Fruit fly (Drosophila melanogaster) whole organism, embryonic: ENCODE measurements around the gene CG11149.

ENCODE experiments used
- BEAF-32 ChIP-seq: fragments of 200-800 bp; sonication (Bioruptor generic); optimal IDR thresholded peaks from 3 replicates; lab custom pipeline; 2017; ENCODE audit warnings: missing biosample characterization, missing genetic modification characterization, mild to moderate bottlenecking, moderate library complexity, missing genetic modification reagents
- Bgb ChIP-seq: fragments of 200-800 bp; sonication (Bioruptor generic); IDR thresholded peaks from 2 replicates; pipeline ENCODE4 v1.3.6; 2022; ENCODE audit warnings: missing biosample characterization, missing genetic modification characterization; ENCODE audit not compliant: partially characterized antibody
- CG10431 ChIP-seq: fragments of 200-800 bp; sonication (Bioruptor generic); optimal IDR thresholded peaks from 3 replicates; lab custom pipeline; 2018; ENCODE audit warnings: missing biosample characterization, mild to moderate bottlenecking, missing genetic modification characterization
- CG10959 ChIP-seq: fragments of 200-800 bp; sonication (Bioruptor generic); IDR thresholded peaks from 2 replicates; pipeline ENCODE4 v1.3.6; 2022; ENCODE audit warnings: missing biosample characterization, missing genetic modification characterization
- CG11398 ChIP-seq: fragments of 200-800 bp; sonication (Bioruptor generic); optimal IDR thresholded peaks from 2 replicates; lab custom pipeline; 2016; ENCODE audit warnings: missing biosample characterization, missing genetic modification characterization
- CG11456 ChIP-seq: fragments of 200-800 bp; sonication (Bioruptor generic); IDR thresholded peaks from 3 replicates; pipeline ENCODE4 v1.3.6; 2022; ENCODE audit warnings: missing biosample characterization, missing genetic modification characterization
- CG11695 ChIP-seq: fragments of 200-800 bp; sonication (Bioruptor generic); IDR thresholded peaks from 3 replicates; pipeline ENCODE4 v1.3.6; 2022; ENCODE audit warnings: missing biosample characterization, missing genetic modification characterization
- CG13894 ChIP-seq: fragments of 200-800 bp; sonication (Bioruptor generic); optimal IDR thresholded peaks from 3 replicates; lab custom pipeline; 2018; ENCODE audit warnings: missing biosample characterization, mild to moderate bottlenecking, missing genetic modification characterization, moderate library complexity
- CG15696 ChIP-seq: fragments of 200-800 bp; sonication (Bioruptor generic); optimal IDR thresholded peaks from 2 replicates; lab custom pipeline; 2019; ENCODE audit warnings: missing biosample characterization, mild to moderate bottlenecking, missing genetic modification characterization, moderate library complexity
- CG1647 ChIP-seq: fragments of 200-800 bp; sonication (Bioruptor generic); optimal IDR thresholded peaks from 3 replicates; lab custom pipeline; 2016; ENCODE audit warnings: missing biosample characterization, missing genetic modification characterization
- CG18262 ChIP-seq: fragments of 200-800 bp; optimal IDR thresholded peaks from 3 replicates; lab custom pipeline; 2019; ENCODE audit warnings: missing biosample characterization, mild to moderate bottlenecking, missing genetic modification characterization, moderate library complexity
- CG18476 ChIP-seq: fragments of 200-800 bp; sonication (Bioruptor generic); optimal IDR thresholded peaks from 2 replicates; lab custom pipeline; 2016; ENCODE audit warnings: missing biosample characterization, mild to moderate bottlenecking, missing genetic modification characterization
- CG18599 ChIP-seq: fragments of 200-800 bp; sonication (Bioruptor generic); optimal IDR thresholded peaks from 3 replicates; lab custom pipeline; 2017; ENCODE audit warnings: missing biosample characterization, missing genetic modification characterization, mild to moderate bottlenecking, moderate library complexity, missing genetic modification reagents
- CG2129 ChIP-seq: fragments of 200-800 bp; sonication (Bioruptor generic); IDR thresholded peaks from 2 replicates; pipeline ENCODE4 v1.3.6; 2022; ENCODE audit warnings: missing biosample characterization, missing genetic modification characterization; ENCODE audit not compliant: partially characterized antibody
- CG2712 ChIP-seq: fragments of 200-800 bp; optimal IDR thresholded peaks from 3 replicates; lab custom pipeline; 2019; ENCODE audit warnings: missing biosample characterization, mild to moderate bottlenecking, missing genetic modification characterization, moderate library complexity
- CG34224 ChIP-seq: fragments of 200-800 bp; sonication (Bioruptor generic); IDR thresholded peaks from 3 replicates; pipeline ENCODE4 v1.3.6; 2022; ENCODE audit warnings: missing biosample characterization, missing genetic modification characterization; ENCODE audit not compliant: partially characterized antibody
- CG3847 ChIP-seq: fragments of 200-800 bp; sonication (Bioruptor generic); IDR thresholded peaks from 2 replicates; pipeline ENCODE4 v1.3.6; 2022; ENCODE audit warnings: missing biosample characterization, missing genetic modification characterization
- CG4328 ChIP-seq: fragments of 200-800 bp; sonication (Bioruptor generic); optimal IDR thresholded peaks from 3 replicates; lab custom pipeline; 2017; ENCODE audit warnings: missing biosample characterization, missing genetic modification reagents, missing genetic modification characterization
- CG4707 ChIP-seq: fragments of 200-800 bp; sonication (Bioruptor generic); optimal IDR thresholded peaks from 2 replicates; lab custom pipeline; 2018; ENCODE audit warnings: missing biosample characterization, mild to moderate bottlenecking, missing genetic modification characterization, moderate library complexity
- CG6854 ChIP-seq: fragments of 200-800 bp; sonication (Bioruptor generic); optimal IDR thresholded peaks from 3 replicates; lab custom pipeline; 2017; ENCODE audit warnings: missing biosample characterization, mild to moderate bottlenecking, missing genetic modification characterization
- CG7357 ChIP-seq: fragments of 200-800 bp; sonication (Bioruptor generic); IDR thresholded peaks from 3 replicates; pipeline ENCODE4 v1.3.6; 2022; ENCODE audit warnings: missing biosample characterization, missing genetic modification characterization
- CG9609 ChIP-seq: fragments of 200-800 bp; sonication (Bioruptor generic); optimal IDR thresholded peaks from 3 replicates; lab custom pipeline; 2016; ENCODE audit warnings: missing biosample characterization, missing genetic modification characterization
- CG9797 ChIP-seq: fragments of 200-800 bp; sonication (Bioruptor generic); optimal IDR thresholded peaks from 3 replicates; lab custom pipeline; 2018; ENCODE audit warnings: missing biosample characterization, mild to moderate bottlenecking, missing genetic modification characterization
- Dp ChIP-seq: fragments of 200-800 bp; sonication (Bioruptor generic); optimal IDR thresholded peaks from 2 replicates; lab custom pipeline; 2018; ENCODE audit warnings: missing biosample characterization, mild to moderate bottlenecking, missing genetic modification characterization, moderate library complexity
- HLH54F ChIP-seq: fragments of 200-800 bp; sonication (Bioruptor generic); optimal IDR thresholded peaks from 3 replicates; lab custom pipeline; 2016; ENCODE audit warnings: missing biosample characterization, missing genetic modification characterization
- Hmr ChIP-seq: fragments of 200-800 bp; sonication (Bioruptor generic); optimal IDR thresholded peaks from 3 replicates; lab custom pipeline; 2017; ENCODE audit warnings: mild to moderate bottlenecking, missing biosample characterization, missing genetic modification reagents, missing genetic modification characterization
- Jarid2 ChIP-seq: fragments of 200-800 bp; sonication (Bioruptor generic); optimal IDR thresholded peaks from 3 replicates; lab custom pipeline; 2017; ENCODE audit warnings: mild to moderate bottlenecking, missing biosample characterization, missing genetic modification reagents, missing genetic modification characterization
- MBD-R2 ChIP-seq: fragments of 200-800 bp; sonication (Bioruptor generic); IDR thresholded peaks from 2 replicates; pipeline ENCODE4 v1.3.6; 2022; ENCODE audit warnings: missing biosample characterization, missing genetic modification characterization
- Meics ChIP-seq: fragments of 200-800 bp; sonication (Bioruptor generic); optimal IDR thresholded peaks from 2 replicates; lab custom pipeline; 2017; ENCODE audit warnings: missing biosample characterization, mild to moderate bottlenecking, missing genetic modification characterization
- Opbp ChIP-seq: fragments of 200-800 bp; sonication (Bioruptor generic); IDR thresholded peaks from 3 replicates; pipeline ENCODE4 v1.3.6; 2022; ENCODE audit warnings: missing biosample characterization, missing genetic modification characterization; ENCODE audit not compliant: partially characterized antibody
- Six4 ChIP-seq: fragments of 200-800 bp; sonication (Bioruptor generic); optimal IDR thresholded peaks from 2 replicates; lab custom pipeline; 2016; ENCODE audit warnings: missing biosample characterization, missing genetic modification characterization
- Trl ChIP-seq, 3 experiments: fragments of >200 bp in 2 of 3; fragments of 200-800 bp in 1 of 3; sonication (Bioruptor generic) in 1 of 3; optimal IDR thresholded peaks; 2 replicates in 1 of 3; 3 replicates in 2 of 3; lab custom pipeline; 2016 to 2017; ENCODE audit warnings: missing biosample characterization in 1 of 3, missing genetic modification characterization in 1 of 3
- ab ChIP-seq: fragments of 200-800 bp; sonication (Bioruptor generic); optimal IDR thresholded peaks from 2 replicates; lab custom pipeline; 2016; ENCODE audit warnings: missing biosample characterization, missing genetic modification characterization
- bcd ChIP-seq: fragments of 200-800 bp; sonication (Bioruptor generic); optimal IDR thresholded peaks from 2 replicates; lab custom pipeline; 2017; ENCODE audit warnings: missing biosample characterization, mild to moderate bottlenecking, missing genetic modification characterization
- dmrt11E ChIP-seq: fragments of 200-800 bp; sonication (Bioruptor generic); optimal IDR thresholded peaks from 3 replicates; lab custom pipeline; 2018; ENCODE audit warnings: missing biosample characterization, mild to moderate bottlenecking, missing genetic modification characterization, moderate library complexity
- ems ChIP-seq: fragments of 200-800 bp; sonication (Bioruptor generic); optimal IDR thresholded peaks from 3 replicates; lab custom pipeline; 2016; ENCODE audit warnings: missing biosample characterization, missing genetic modification characterization
- gsb ChIP-seq: fragments of 200-800 bp; sonication (Bioruptor generic); IDR thresholded peaks from 2 replicates; pipeline ENCODE4 v1.3.6; 2022; ENCODE audit warnings: missing biosample characterization, missing genetic modification characterization
- hbn ChIP-seq: fragments of 200-800 bp; sonication (Bioruptor generic); IDR thresholded peaks from 2 replicates; pipeline ENCODE4 v1.3.6; 2022; ENCODE audit warnings: missing biosample characterization, missing genetic modification characterization; ENCODE audit not compliant: partially characterized antibody
- hkb ChIP-seq, 2 experiments: fragments of 200-800 bp in 1 of 2; fragments of >200 bp in 1 of 2; sonication (Bioruptor generic) in 1 of 2; IDR thresholded peaks in 1 of 2; optimal IDR thresholded peaks in 1 of 2; 2 replicates each; pipeline versions ENCODE4 v1.3.6 to Lab custom; 2017 to 2022; ENCODE audit warnings: missing biosample characterization in 1 of 2, missing genetic modification characterization in 1 of 2
- knrl ChIP-seq: fragments of 200-800 bp; sonication (Bioruptor generic); IDR thresholded peaks from 3 replicates; pipeline ENCODE4 v1.3.6; 2022; ENCODE audit warnings: missing biosample characterization, missing genetic modification characterization; ENCODE audit not compliant: partially characterized antibody
- nerfin-2 ChIP-seq: fragments of 200-800 bp; sonication (Bioruptor generic); IDR thresholded peaks from 2 replicates; pipeline ENCODE4 v1.3.6; 2022; ENCODE audit warnings: missing biosample characterization, missing genetic modification characterization; ENCODE audit not compliant: partially characterized antibody
- otp ChIP-seq: fragments of 200-800 bp; sonication (Bioruptor generic); IDR thresholded peaks from 3 replicates; pipeline ENCODE4, ENCODE4 v1.3.6; 2022; ENCODE audit warnings: missing biosample characterization, missing genetic modification characterization
- psq ChIP-seq: fragments of 200-800 bp; sonication (Bioruptor generic); optimal IDR thresholded peaks from 2 replicates; lab custom pipeline; 2017; ENCODE audit warnings: missing biosample characterization, missing genetic modification characterization
- ranshi ChIP-seq: fragments of 200-800 bp; sonication (Bioruptor generic); IDR thresholded peaks from 2 replicates; pipeline ENCODE4 v1.3.6; 2022; ENCODE audit warnings: missing biosample characterization, missing genetic modification characterization
- ssp ChIP-seq: fragments of 200-800 bp; sonication (Bioruptor generic); IDR thresholded peaks from 2 replicates; pipeline ENCODE4 v1.3.6; 2022; ENCODE audit warnings: missing biosample characterization, missing genetic modification characterization
- unpg ChIP-seq: fragments of 200-800 bp; sonication (Bioruptor generic); optimal IDR thresholded peaks from 3 replicates; lab custom pipeline; 2018; ENCODE audit warnings: missing biosample characterization, mild to moderate bottlenecking, missing genetic modification characterization, moderate library complexity
- zen2 ChIP-seq: fragments of 200-800 bp; sonication (Bioruptor generic); IDR thresholded peaks from 3 replicates; pipeline ENCODE4 v1.3.6; 2022; ENCODE audit warnings: missing biosample characterization, missing genetic modification characterization; ENCODE audit not compliant: partially characterized antibody
- zfh1 ChIP-seq: fragments of 200-800 bp; sonication (Bioruptor generic); IDR thresholded peaks from 3 replicates; pipeline ENCODE4 v1.3.6; 2022; ENCODE audit warnings: missing biosample characterization, missing genetic modification characterization

CG11149 gene

dm6 chr2L:5724521-5725023 is 3.9 kb upstream of the CG11149 start, which contains the start of gene CG11030 (continued):
- TF ChIP-seq CG1647 (GFP tag; lab: Kevin White, UChicago) = no peak
- TF ChIP-seq ranshi (GFP tag; lab: Robert Waterston, UW) = 0 out of 2 replicates have a peak, but pooled peaks have one; percentile 5
- TF ChIP-seq ssp (GFP tag; lab: Robert Waterston, UW) = no peak
- peak; percentile 8 for TF ChIP-seq bcd (GFP tag; lab: Kevin White, UChicago)
- no peak for TF ChIP-seq Meics (GFP tag; lab: Kevin White, UChicago)
- TF ChIP-seq CG7357 (GFP tag; lab: Robert Waterston, UW) = no peak
- TF ChIP-seq CG34224 = peak; percentile 98
- no peak for TF ChIP-seq CG9797 (GFP tag; lab: Kevin White, UChicago)
- peak; percentile 46 for TF ChIP-seq CG13894 (tag; lab: Kevin White, UChicago)
- TF ChIP-seq hkb (optimal IDR thresholded peaks at IDR 0.05; lab: Kevin White, UChicago) = no peak
- TF ChIP-seq hkb (GFP tag; IDR thresholded peaks at IDR 0.05; lab: Robert Waterston, UW) = no peak
- no peak for TF ChIP-seq CG18599 (GFP tag; lab: Kevin White, UChicago)
- TF ChIP-seq CG4707 (GFP tag; lab: Kevin White, UChicago) = no peak
- TF ChIP-seq otp = no peak
- no peak for TF ChIP-seq CG11695
- TF ChIP-seq Six4 (GFP tag; lab: Kevin White, UChicago) = no peak
- no peak for TF ChIP-seq unpg (GFP tag; lab: Kevin White, UChicago)
- TF ChIP-seq zfh1 (GFP tag; lab: Robert Waterston, UW) = no peak; the same call in 2 of the 3 replicates
- no peak for TF ChIP-seq ab (GFP tag; lab: Kevin White, UChicago)
- peak; percentile 44 for TF ChIP-seq CG10431 (GFP tag; lab: Kevin White, UChicago)
- no peak for TF ChIP-seq CG18476 (GFP tag; lab: Kevin White, UChicago)
- peak; percentile 61 for TF ChIP-seq Jarid2
- TF ChIP-seq CG18262 (tag; lab: Kevin White, UChicago) = peak; percentile 1
- peak; percentile 3 for TF ChIP-seq CG9609 (GFP tag; lab: Kevin White, UChicago)
- peak; percentile 100 for TF ChIP-seq Bgb (GFP tag; lab: Robert Waterston, UW)
- TF ChIP-seq dmrt11E (tag; lab: Kevin White, UChicago) = no peak
- peak; percentile 98 for TF ChIP-seq knrl (GFP tag; lab: Robert Waterston, UW)
- TF ChIP-seq gsb = no peak
- peak; percentile 75; the same call in 1 of the 3 replicates for TF ChIP-seq CG11456 (GFP tag; lab: Robert Waterston, UW)
- TF ChIP-seq CG4328 (GFP tag; lab: Kevin White, UChicago) = peak; percentile 2
- peak; percentile 99 for TF ChIP-seq Opbp (GFP tag; lab: Robert Waterston, UW)
- TF ChIP-seq CG2129 (GFP tag; lab: Robert Waterston, UW) = peak; percentile 96
- TF ChIP-seq Hmr (GFP tag; lab: Kevin White, UChicago) = peak; percentile 2
- TF ChIP-seq Trl (optimal IDR thresholded peaks at IDR 0.05; lab: Kevin White, UChicago) = peak in 1 of 2 experiments; percentile 12
- no peak for TF ChIP-seq Trl (GFP tag; optimal IDR thresholded peaks at IDR 0.05; lab: Kevin White, UChicago)
- TF ChIP-seq hbn (GFP tag; lab: Robert Waterston, UW) = peak; percentile 98
- TF ChIP-seq CG2712 (tag; lab: Kevin White, UChicago) = peak; percentile 7
- no peak for TF ChIP-seq HLH54F
- TF ChIP-seq CG15696 (tag; lab: Kevin White, UChicago) = no peak
- TF ChIP-seq zen2 (GFP tag; lab: Robert Waterston, UW) = peak; percentile 98
- no peak for TF ChIP-seq CG10959 (GFP tag; lab: Robert Waterston, UW)
- TF ChIP-seq MBD-R2 (GFP tag; lab: Robert Waterston, UW) = peak; percentile 86
- TF ChIP-seq Dp = peak; percentile 71
- TF ChIP-seq psq (GFP tag; lab: Kevin White, UChicago) = peak; percentile 48
- TF ChIP-seq CG3847 (GFP tag; lab: Robert Waterston, UW) = peak; percentile 28; the same call in 1 of the 2 replicates
- TF ChIP-seq CG11398 = no peak
- TF ChIP-seq nerfin-2 (GFP tag; lab: Robert Waterston, UW) = peak; percentile 98
- TF ChIP-seq ems (GFP tag; lab: Kevin White, UChicago) = peak; percentile 10
- TF ChIP-seq CG6854 (GFP tag; lab: Kevin White, UChicago) = no peak
- TF ChIP-seq BEAF-32 (GFP tag; lab: Kevin White, UChicago) = peak; percentile 96
